Fruit fly (Drosophila melanogaster) whole organism, wandering third instar larva: Measurements from ENCODE around the gene CG12516.

ENCODE experiments used
- Abd-B ChIP-seq: fragments of >200 bp; optimal IDR thresholded peaks from 2 replicates; lab custom pipeline; 2017; ENCODE audit warnings: missing biosample characterization, missing genetic modification characterization
- CG32264 ChIP-seq: fragments of 200-800 bp; sonication (Bioruptor generic); optimal IDR thresholded peaks from 2 replicates; lab custom pipeline; 2016; ENCODE audit warnings: missing biosample characterization, missing genetic modification characterization
- CG9705 ChIP-seq: fragments of 200-800 bp; sonication (Bioruptor generic); optimal IDR thresholded peaks from 2 replicates; lab custom pipeline; 2018; ENCODE audit warnings: missing biosample characterization, mild to moderate bottlenecking, missing genetic modification characterization
- CrebA ChIP-seq: fragments of 200-800 bp; sonication (Bioruptor generic); optimal IDR thresholded peaks from 2 replicates; lab custom pipeline; 2016; ENCODE audit warnings: missing biosample characterization, mild to moderate bottlenecking, missing genetic modification characterization, borderline replicate concordance
- Dfd ChIP-seq: fragments of >200 bp; optimal IDR thresholded peaks from 2 replicates; lab custom pipeline; 2017; ENCODE audit warnings: missing biosample characterization, missing genetic modification characterization
- Dif ChIP-seq: fragments of 200-275, 200-300 bp; sonication (Bioruptor generic); optimal IDR thresholded peaks from 2 replicates; lab custom pipeline; 2018; ENCODE audit warnings: missing biosample characterization, missing genetic modification characterization; ENCODE audit not compliant: partially characterized antibody
- HLH106 ChIP-seq: fragments of 200-800 bp; optimal IDR thresholded peaks from 3 replicates; lab custom pipeline; 2019; ENCODE audit warnings: missing biosample characterization, mild to moderate bottlenecking, missing genetic modification characterization, moderate library complexity
- Hnf4 ChIP-seq: fragments of 200-800 bp; sonication (Bioruptor generic); optimal IDR thresholded peaks from 2 replicates; lab custom pipeline; 2016; ENCODE audit warnings: missing biosample characterization, mild to moderate bottlenecking, missing genetic modification characterization
- Hr78 ChIP-seq: fragments of >200 bp; optimal IDR thresholded peaks from 2 replicates; lab custom pipeline; 2017; ENCODE audit warnings: missing biosample characterization, missing genetic modification characterization
- Hr83 ChIP-seq: fragments of 200-300 bp; sonication (Bioruptor generic); optimal IDR thresholded peaks from 2 replicates; lab custom pipeline; 2016; ENCODE audit warnings: missing biosample characterization, mild to moderate bottlenecking, missing genetic modification characterization, moderate library complexity; ENCODE audit not compliant: poor library complexity, severe bottlenecking
- Jra ChIP-seq: sonication (Bioruptor generic); optimal IDR thresholded peaks from 2 replicates; lab custom pipeline; 2016; ENCODE audit warnings: missing biosample characterization, missing genetic modification characterization
- Mio ChIP-seq: sonication (Bioruptor generic); optimal IDR thresholded peaks from 2 replicates; lab custom pipeline; 2016; ENCODE audit warnings: missing biosample characterization, missing genetic modification characterization
- Myc ChIP-seq: fragments of >200 bp; optimal IDR thresholded peaks from 2 replicates; lab custom pipeline; 2017
- N ChIP-seq: fragments of >200 bp; optimal IDR thresholded peaks from 2 replicates; lab custom pipeline; 2018; ENCODE audit warnings: missing biosample characterization, missing external identifiers, missing genetic modification characterization
- OdsH ChIP-seq: fragments of 200-800 bp; sonication (Bioruptor generic); optimal IDR thresholded peaks from 2 replicates; lab custom pipeline; 2016; ENCODE audit warnings: missing biosample characterization, mild to moderate bottlenecking, missing genetic modification characterization
- Rel ChIP-seq, 2 experiments: fragments of 200-800 bp; sonication (Bioruptor generic) in 1 of 2; optimal IDR thresholded peaks; 2 replicates in 1 of 2; 3 replicates in 1 of 2; lab custom pipeline; 2016 to 2019; ENCODE audit warnings: mild to moderate bottlenecking in 2 of 2, missing biosample characterization in 2 of 2, missing genetic modification characterization in 2 of 2, moderate library complexity in 1 of 2
- Sp1 ChIP-seq: fragments of 200-800 bp; sonication (Bioruptor generic); optimal IDR thresholded peaks from 3 replicates; lab custom pipeline; 2019; ENCODE audit warnings: missing biosample characterization, mild to moderate bottlenecking, missing genetic modification characterization, moderate library complexity
- Vsx2 ChIP-seq: fragments of 200-300, 225-300 bp; sonication (Bioruptor generic); optimal IDR thresholded peaks from 2 replicates; lab custom pipeline; 2018; ENCODE audit warnings: missing biosample characterization, missing genetic modification characterization; ENCODE audit not compliant: partially characterized antibody
- br ChIP-seq: fragments of 200-800 bp; sonication (Bioruptor generic); optimal IDR thresholded peaks from 2 replicates; lab custom pipeline; 2016; ENCODE audit warnings: missing biosample characterization, missing genetic modification characterization
- brk ChIP-seq: fragments of 200-800 bp; sonication (Bioruptor generic); optimal IDR thresholded peaks from 2 replicates; lab custom pipeline; 2016; ENCODE audit warnings: missing biosample characterization, mild to moderate bottlenecking, missing genetic modification characterization
- dl ChIP-seq, 2 experiments: fragments of 175-275, 200-275 bp in 1 of 2; fragments of 200-275 bp in 1 of 2; sonication (Bioruptor generic); optimal IDR thresholded peaks; lab custom pipeline; 2018; ENCODE audit warnings: mild to moderate bottlenecking in 2 of 2, missing biosample characterization in 2 of 2, missing genetic modification characterization in 2 of 2, moderate library complexity in 2 of 2; ENCODE audit not compliant: partially characterized antibody in 2 of 2, insufficient read depth in 1 of 2
- dmrt93B ChIP-seq: fragments of 200-800 bp; sonication (Bioruptor generic); optimal IDR thresholded peaks from 2 replicates; lab custom pipeline; 2018; ENCODE audit warnings: missing biosample characterization, mild to moderate bottlenecking, missing genetic modification characterization
- dsf ChIP-seq: sonication (Bioruptor generic); optimal IDR thresholded peaks from 2 replicates; lab custom pipeline; 2016; ENCODE audit warnings: missing biosample characterization, missing genetic modification characterization, borderline replicate concordance
- foxo ChIP-seq, 2 experiments: fragments of 200-800 bp; sonication (Bioruptor generic); optimal IDR thresholded peaks; 2 replicates in 1 of 2; 3 replicates in 1 of 2; lab custom pipeline; 2016 to 2017; ENCODE audit warnings: missing biosample characterization in 2 of 2, missing genetic modification characterization in 2 of 2
- fru ChIP-seq: fragments of 200-800 bp; sonication (Bioruptor generic); optimal IDR thresholded peaks from 3 replicates; lab custom pipeline; 2016; ENCODE audit warnings: missing biosample characterization, mild to moderate bottlenecking, missing genetic modification characterization
- h ChIP-seq: fragments of 200-800 bp; sonication (Bioruptor generic); optimal IDR thresholded peaks from 3 replicates; lab custom pipeline; 2016; ENCODE audit warnings: missing biosample characterization, mild to moderate bottlenecking, missing genetic modification characterization
- jim ChIP-seq: fragments of 175-275, 200-325 bp; sonication (Bioruptor generic); optimal IDR thresholded peaks from 2 replicates; lab custom pipeline; 2016; ENCODE audit warnings: missing biosample characterization, mild to moderate bottlenecking, missing genetic modification characterization
- lola ChIP-seq: fragments of >200 bp; optimal IDR thresholded peaks from 2 replicates; lab custom pipeline; 2017; ENCODE audit warnings: missing biosample characterization, missing genetic modification characterization
- pan ChIP-seq: fragments of >200 bp; optimal IDR thresholded peaks from 2 replicates; lab custom pipeline; 2017
- rgr ChIP-seq: fragments of 200-800 bp; sonication (Bioruptor generic); optimal IDR thresholded peaks from 3 replicates; lab custom pipeline; 2016; ENCODE audit warnings: missing biosample characterization, mild to moderate bottlenecking, missing genetic modification characterization
- sage ChIP-seq: fragments of 200-800 bp; sonication (Bioruptor generic); optimal IDR thresholded peaks from 2 replicates; lab custom pipeline; 2016; ENCODE audit warnings: missing biosample characterization, mild to moderate bottlenecking, missing genetic modification characterization
- sv ChIP-seq: fragments of 200-800 bp; sonication (Bioruptor generic); optimal IDR thresholded peaks from 3 replicates; lab custom pipeline; 2016; ENCODE audit warnings: missing biosample characterization, missing genetic modification characterization
- tai ChIP-seq: sonication (Bioruptor generic); optimal IDR thresholded peaks from 2 replicates; lab custom pipeline; 2016; ENCODE audit warnings: missing biosample characterization, missing genetic modification characterization
- usp ChIP-seq: fragments of >200 bp; optimal IDR thresholded peaks from 2 replicates; lab custom pipeline; 2017; ENCODE audit warnings: missing biosample characterization, missing genetic modification characterization
- woc ChIP-seq: sonication (Bioruptor generic); optimal IDR thresholded peaks from 2 replicates; lab custom pipeline; 2016; ENCODE audit warnings: missing biosample characterization, mild to moderate bottlenecking, missing genetic modification characterization

The CG12516 gene

dm6 chr3R:28305959-28306358 lies 1.6 kb upstream of the CG12516 start:
- no peak for TF ChIP-seq Jra
- no peak for TF ChIP-seq Myc
- no peak for TF ChIP-seq jim (GFP tag; lab: Kevin White, UChicago)
- TF ChIP-seq Dfd, result no peak
- TF ChIP-seq woc (GFP tag; lab: Kevin White, UChicago), result no peak
- TF ChIP-seq CG9705 (GFP tag; lab: Kevin White, UChicago), result no peak
- TF ChIP-seq CrebA (GFP tag; lab: Kevin White, UChicago), result no peak
- no peak for TF ChIP-seq fru (GFP tag; lab: Kevin White, UChicago)
- TF ChIP-seq usp (GFP tag; lab: Kevin White, UChicago), result no peak
- TF ChIP-seq foxo (GFP tag; optimal IDR thresholded peaks at IDR 0.05; lab: Kevin White, UChicago), result no peak
- no peak for TF ChIP-seq Abd-B (GFP tag; lab: Kevin White, UChicago)
- TF ChIP-seq dmrt93B, result no peak
- no peak for TF ChIP-seq dsf (GFP tag; lab: Kevin White, UChicago)
- TF ChIP-seq pan (lab: Kevin White, UChicago), result no peak
- no peak for TF ChIP-seq Hnf4 (GFP tag; lab: Kevin White, UChicago)
- no peak for TF ChIP-seq Vsx2 (GFP tag; lab: Kevin White, UChicago)
- TF ChIP-seq sage (GFP tag; lab: Kevin White, UChicago), result no peak
- TF ChIP-seq Hr78 (GFP tag; lab: Kevin White, UChicago), result no peak
- no peak for TF ChIP-seq HLH106 (tag; lab: Kevin White, UChicago)
- no peak for TF ChIP-seq lola (GFP tag; lab: Kevin White, UChicago)

dm6 chr3R:28297513-28297912 lies 6.9 kb downstream of the CG12516 start:
- no peak for TF ChIP-seq woc (GFP tag; lab: Kevin White, UChicago)

dm6 chr3R:28293748-28294147 lies 10.7 kb downstream of the CG12516 start, which contains the start of gene UQCR-14L:
UQCR-14L (plus strand) TSS chr3R:28294048.
- TF ChIP-seq dl (GFP tag; optimal IDR thresholded peaks at IDR 0.05; lab: Kevin White, UChicago; ENCODE audit: insufficient read depth in 1 of 2, partially characterized antibody in 2 of 2) (no peak), CG32264 (GFP tag; lab: Kevin White, UChicago) (no peak), lola (GFP tag; lab: Kevin White, UChicago) (no peak), tai (GFP tag; lab: Kevin White, UChicago) (no peak), usp (GFP tag; lab: Kevin White, UChicago) (no peak), Hr78 (GFP tag; lab: Kevin White, UChicago) (no peak), Hr83 (no peak), Myc (no peak), Jra (no peak), CG9705 (GFP tag; lab: Kevin White, UChicago) (no peak), Mio (no peak), sv (GFP tag; lab: Kevin White, UChicago) (no peak), dsf (GFP tag; lab: Kevin White, UChicago) (no peak), N (GFP tag; lab: Kevin White, UChicago) (no peak), Hnf4 (GFP tag; lab: Kevin White, UChicago) (no peak), CrebA (GFP tag; lab: Kevin White, UChicago) (no peak), woc (GFP tag; lab: Kevin White, UChicago) (no peak)

dm6 chr3R:28292498-28292897 lies 11.9 kb downstream of the CG12516 start, which contains the start of gene Mst98Cb:
Mst98Cb (plus strand) TSS chr3R:28292798.
- TF ChIP-seq brk (no peak), CG32264 (GFP tag; lab: Kevin White, UChicago) (no peak), woc (GFP tag; lab: Kevin White, UChicago) (no peak), Abd-B (GFP tag; lab: Kevin White, UChicago) (no peak), dsf (GFP tag; lab: Kevin White, UChicago) (no peak), Hnf4 (GFP tag; lab: Kevin White, UChicago) (no peak), Dif (GFP tag; lab: Kevin White, UChicago) (no peak), h (GFP tag; lab: Kevin White, UChicago) (no peak), CG9705 (GFP tag; lab: Kevin White, UChicago) (no peak), br (GFP tag; lab: Kevin White, UChicago) (no peak)
- TF ChIP-seq, all 38 proteins: peak for 0

dm6 chr3R:28291038-28291437 lies 13.4 kb downstream of the CG12516 start, which contains the start of gene Mst98Ca:
Mst98Ca (plus strand) TSS chr3R:28291338.
- TF ChIP-seq dl (GFP tag; optimal IDR thresholded peaks at IDR 0.05; lab: Kevin White, UChicago; ENCODE audit: insufficient read depth in 1 of 2, partially characterized antibody in 2 of 2) (no peak), Mio (no peak), Abd-B (GFP tag; lab: Kevin White, UChicago) (no peak), OdsH (GFP tag; lab: Kevin White, UChicago) (no peak), br (GFP tag; lab: Kevin White, UChicago) (no peak), Sp1 (GFP tag; lab: Kevin White, UChicago) (no peak), brk (no peak), rgr (GFP tag; lab: Kevin White, UChicago) (no peak), Hnf4 (GFP tag; lab: Kevin White, UChicago) (no peak), sv (GFP tag; lab: Kevin White, UChicago) (no peak), CG32264 (GFP tag; lab: Kevin White, UChicago) (no peak), Rel (GFP tag; optimal IDR thresholded peaks at IDR 0.05; lab: Kevin White, UChicago) (no peak), Rel (tag; optimal IDR thresholded peaks at IDR 0.05; lab: Kevin White, UChicago) (no peak)
